Fruit fly (Drosophila melanogaster) whole organism, wandering third instar larva: ENCODE data around the gene CG18473.

Source experiments
- CG32264 ChIP-seq: fragments of 200-800 bp; sonication (Bioruptor generic); optimal IDR thresholded peaks from 2 replicates; lab custom pipeline; 2016; ENCODE audit warnings: missing biosample characterization, missing genetic modification characterization
- GATAd ChIP-seq: sonication (Bioruptor generic); optimal IDR thresholded peaks from 2 replicates; lab custom pipeline; 2016; ENCODE audit warnings: missing biosample characterization, missing genetic modification characterization
- N ChIP-seq: fragments of >200 bp; optimal IDR thresholded peaks from 2 replicates; lab custom pipeline; 2018; ENCODE audit warnings: missing biosample characterization, missing external identifiers, missing genetic modification characterization
- Vsx2 ChIP-seq: fragments of 200-300, 225-300 bp; sonication (Bioruptor generic); optimal IDR thresholded peaks from 2 replicates; lab custom pipeline; 2018; ENCODE audit warnings: missing biosample characterization, missing genetic modification characterization; ENCODE audit not compliant: partially characterized antibody
- br ChIP-seq: fragments of 200-800 bp; sonication (Bioruptor generic); optimal IDR thresholded peaks from 2 replicates; lab custom pipeline; 2016; ENCODE audit warnings: missing biosample characterization, missing genetic modification characterization
- brk ChIP-seq: fragments of 200-800 bp; sonication (Bioruptor generic); optimal IDR thresholded peaks from 2 replicates; lab custom pipeline; 2016; ENCODE audit warnings: missing biosample characterization, mild to moderate bottlenecking, missing genetic modification characterization
- h ChIP-seq: fragments of 200-800 bp; sonication (Bioruptor generic); optimal IDR thresholded peaks from 3 replicates; lab custom pipeline; 2016; ENCODE audit warnings: missing biosample characterization, mild to moderate bottlenecking, missing genetic modification characterization
- jim ChIP-seq: fragments of 175-275, 200-325 bp; sonication (Bioruptor generic); optimal IDR thresholded peaks from 2 replicates; lab custom pipeline; 2016; ENCODE audit warnings: missing biosample characterization, mild to moderate bottlenecking, missing genetic modification characterization
- psq ChIP-seq: fragments of 200-800 bp; sonication (Bioruptor generic); optimal IDR thresholded peaks from 3 replicates; lab custom pipeline; 2017; ENCODE audit warnings: missing biosample characterization, mild to moderate bottlenecking, missing genetic modification characterization, moderate library complexity
- rgr ChIP-seq: fragments of 200-800 bp; sonication (Bioruptor generic); optimal IDR thresholded peaks from 3 replicates; lab custom pipeline; 2016; ENCODE audit warnings: missing biosample characterization, mild to moderate bottlenecking, missing genetic modification characterization
- sage ChIP-seq: fragments of 200-800 bp; sonication (Bioruptor generic); optimal IDR thresholded peaks from 2 replicates; lab custom pipeline; 2016; ENCODE audit warnings: missing biosample characterization, mild to moderate bottlenecking, missing genetic modification characterization
- tai ChIP-seq: sonication (Bioruptor generic); optimal IDR thresholded peaks from 2 replicates; lab custom pipeline; 2016; ENCODE audit warnings: missing biosample characterization, missing genetic modification characterization

- no peak for TF ChIP-seq jim
- TF ChIP-seq Vsx2 (GFP tag; lab: Kevin White, UChicago): no peak
- no peak for TF ChIP-seq sage (GFP tag; lab: Kevin White, UChicago)
- no peak for TF ChIP-seq psq (GFP tag; lab: Kevin White, UChicago)
- TF ChIP-seq CG32264 (GFP tag; lab: Kevin White, UChicago): no peak
- no peak for TF ChIP-seq h (GFP tag; lab: Kevin White, UChicago)
- TF ChIP-seq br (GFP tag; lab: Kevin White, UChicago): no peak
- TF ChIP-seq rgr (GFP tag; lab: Kevin White, UChicago): no peak
- no peak for TF ChIP-seq GATAd (GFP tag; lab: Kevin White, UChicago)
- TF ChIP-seq tai (GFP tag; lab: Kevin White, UChicago): no peak
- TF ChIP-seq brk: no peak
- no peak for TF ChIP-seq N (GFP tag; lab: Kevin White, UChicago)
Observed at dm6 chr3R:9359393-9359792, 3.7 kb upstream of the CG18473 start.
